Fruit fly (Drosophila melanogaster) whole organism, embryonic: ENCODE measurements around the gene Pisd.

Experiments
- Adf1 ChIP-seq: fragments of 200-800 bp; sonication (Bioruptor generic); IDR thresholded peaks from 2 replicates; pipeline ENCODE4 v1.3.6; 2022; ENCODE audit warnings: missing biosample characterization, missing genetic modification characterization
- Asciz ChIP-seq: fragments of 200-800 bp; sonication (Bioruptor generic); optimal IDR thresholded peaks from 2 replicates; lab custom pipeline; 2017; ENCODE audit warnings: missing biosample characterization, mild to moderate bottlenecking, missing genetic modification characterization, missing genetic modification reagents
- Bgb ChIP-seq: fragments of 200-800 bp; sonication (Bioruptor generic); IDR thresholded peaks from 2 replicates; pipeline ENCODE4 v1.3.6; 2022; ENCODE audit warnings: missing biosample characterization, missing genetic modification characterization; ENCODE audit not compliant: partially characterized antibody
- Blimp-1 ChIP-seq: fragments of 200-800 bp; sonication (Bioruptor generic); optimal IDR thresholded peaks from 3 replicates; lab custom pipeline; 2018; ENCODE audit warnings: missing biosample characterization, missing genetic modification characterization, mild to moderate bottlenecking, moderate library complexity, missing genetic modification reagents
- CG10274 ChIP-seq: fragments of 200-800 bp; sonication (Bioruptor generic); optimal IDR thresholded peaks from 3 replicates; lab custom pipeline; 2017; ENCODE audit warnings: missing biosample characterization, mild to moderate bottlenecking, missing genetic modification characterization
- CG11696 ChIP-seq: fragments of 200-800 bp; sonication (Bioruptor generic); IDR thresholded peaks from 2 replicates; pipeline ENCODE4 v1.3.6; 2022; ENCODE audit warnings: missing biosample characterization, missing genetic modification characterization
- CG16863 ChIP-seq: fragments of 200-800 bp; sonication (Bioruptor generic); optimal IDR thresholded peaks from 3 replicates; lab custom pipeline; 2016; ENCODE audit warnings: missing biosample characterization, missing genetic modification characterization
- CG31365 ChIP-seq: fragments of 200-800 bp; sonication (Bioruptor generic); optimal IDR thresholded peaks from 2 replicates; lab custom pipeline; 2018; ENCODE audit warnings: missing biosample characterization, mild to moderate bottlenecking, missing genetic modification characterization
- CG32772 ChIP-seq: fragments of 200-800 bp; sonication (Bioruptor generic); IDR thresholded peaks from 2 replicates; pipeline ENCODE4 v1.3.6; 2022; ENCODE audit warnings: missing biosample characterization, missing genetic modification characterization
- CG34224 ChIP-seq: fragments of 200-800 bp; sonication (Bioruptor generic); IDR thresholded peaks from 3 replicates; pipeline ENCODE4 v1.3.6; 2022; ENCODE audit warnings: missing biosample characterization, missing genetic modification characterization; ENCODE audit not compliant: partially characterized antibody
- CG5245 ChIP-seq: fragments of 200-800 bp; sonication (Bioruptor generic); optimal IDR thresholded peaks from 3 replicates; lab custom pipeline; 2016; ENCODE audit warnings: missing biosample characterization, missing genetic modification characterization
- CG6654 ChIP-seq: fragments of 200-800 bp; sonication (Bioruptor generic); optimal IDR thresholded peaks from 2 replicates; lab custom pipeline; 2017; ENCODE audit warnings: missing biosample characterization, mild to moderate bottlenecking, missing genetic modification characterization
- CG7839 ChIP-seq: fragments of 200-800 bp; sonication (Bioruptor generic); optimal IDR thresholded peaks from 3 replicates; lab custom pipeline; 2018; ENCODE audit warnings: missing biosample characterization, mild to moderate bottlenecking, missing genetic modification characterization, moderate library complexity
- CG8290 ChIP-seq, 3 experiments: fragments of 200-800 bp; sonication (Bioruptor generic); optimal IDR thresholded peaks; 2 replicates each; lab custom pipeline; 2016 to 2019; ENCODE audit warnings: missing biosample characterization in 3 of 3, missing genetic modification characterization in 3 of 3, mild to moderate bottlenecking in 2 of 3, moderate library complexity in 1 of 3
- Elba2 ChIP-seq: fragments of 200-800 bp; sonication (Bioruptor generic); optimal IDR thresholded peaks from 3 replicates; lab custom pipeline; 2016; ENCODE audit warnings: missing biosample characterization, missing genetic modification characterization
- H2.0 ChIP-seq: fragments of 200-800 bp; sonication (Bioruptor generic); IDR thresholded peaks from 2 replicates; pipeline ENCODE4 v1.3.6; 2022; ENCODE audit warnings: missing biosample characterization, missing genetic modification characterization
- HLH54F ChIP-seq: fragments of 200-800 bp; sonication (Bioruptor generic); optimal IDR thresholded peaks from 3 replicates; lab custom pipeline; 2016; ENCODE audit warnings: missing biosample characterization, missing genetic modification characterization
- Kr ChIP-seq: fragments of 200-800 bp; sonication (Bioruptor generic); optimal IDR thresholded peaks from 2 replicates; lab custom pipeline; 2017; ENCODE audit warnings: missing biosample characterization, mild to moderate bottlenecking, missing genetic modification characterization
- Max ChIP-seq: fragments of 200-800 bp; sonication (Bioruptor generic); optimal IDR thresholded peaks from 2 replicates; lab custom pipeline; 2016; ENCODE audit warnings: missing biosample characterization, mild to moderate bottlenecking, missing genetic modification characterization
- Mrtf ChIP-seq: fragments of 200-800 bp; sonication (Bioruptor generic); IDR thresholded peaks from 3 replicates; pipeline ENCODE4 v1.3.6; 2022; ENCODE audit warnings: missing biosample characterization, missing genetic modification characterization
- NC2β ChIP-seq: fragments of 200-800 bp; sonication (Bioruptor generic); optimal IDR thresholded peaks from 2 replicates; lab custom pipeline; 2016; ENCODE audit warnings: missing biosample characterization, missing genetic modification characterization
- Nf-YB ChIP-seq: fragments of 200-800 bp; sonication (Bioruptor generic); optimal IDR thresholded peaks from 3 replicates; lab custom pipeline; 2019; ENCODE audit warnings: missing biosample characterization, mild to moderate bottlenecking, missing genetic modification characterization, moderate library complexity
- Rx ChIP-seq: fragments of 200-800 bp; sonication (Bioruptor generic); IDR thresholded peaks from 2 replicates; pipeline ENCODE4 v1.3.6; 2022; ENCODE audit warnings: missing biosample characterization, missing genetic modification characterization
- Sry-δ ChIP-seq: fragments of 200-800 bp; sonication (Bioruptor generic); optimal IDR thresholded peaks from 2 replicates; lab custom pipeline; 2016; ENCODE audit warnings: missing biosample characterization, missing genetic modification characterization
- ap ChIP-seq: fragments of 200-800 bp; sonication (Bioruptor generic); IDR thresholded peaks from 2 replicates; pipeline ENCODE4 v1.3.6; 2022; ENCODE audit warnings: missing biosample characterization, missing genetic modification characterization
- crc ChIP-seq: fragments of 200-800 bp; sonication (Bioruptor generic); optimal IDR thresholded peaks from 2 replicates; lab custom pipeline; 2016; ENCODE audit warnings: missing biosample characterization, missing genetic modification characterization
- croc ChIP-seq: fragments of 200-800 bp; sonication (Bioruptor generic); conservative IDR thresholded peaks from 3 replicates; pipeline ENCODE4 v1.3.6; 2022; ENCODE audit warnings: missing biosample characterization, missing genetic modification characterization
- crol ChIP-seq: fragments of 200-800 bp; sonication (Bioruptor generic); IDR thresholded peaks from 2 replicates; pipeline ENCODE4 v1.3.6; 2022; ENCODE audit warnings: missing biosample characterization, missing genetic modification characterization
- dati ChIP-seq: fragments of 200-800 bp; sonication (Bioruptor generic); IDR thresholded peaks from 2 replicates; pipeline ENCODE4 v1.3.6; 2022; ENCODE audit warnings: missing biosample characterization, missing genetic modification characterization
- dpn ChIP-seq, 2 experiments: fragments of 200-800 bp; sonication (Bioruptor generic); optimal IDR thresholded peaks; 3 replicates each; lab custom pipeline; 2016; ENCODE audit warnings: missing biosample characterization in 2 of 2, missing genetic modification characterization in 2 of 2
- eve ChIP-seq, 2 experiments: fragments of >200 bp; optimal IDR thresholded peaks; 2 replicates each; lab custom pipeline; 2017; ENCODE audit warnings: missing biosample characterization in 2 of 2, missing genetic modification characterization in 2 of 2
- fd64A ChIP-seq: fragments of 200-800 bp; sonication (Bioruptor generic); optimal IDR thresholded peaks from 3 replicates; lab custom pipeline; 2018; ENCODE audit warnings: missing biosample characterization, mild to moderate bottlenecking, missing genetic modification characterization
- gt ChIP-seq: fragments of 200-800 bp; sonication (Bioruptor generic); IDR thresholded peaks from 2 replicates; pipeline ENCODE4 v1.3.6; 2022; ENCODE audit warnings: missing biosample characterization, missing genetic modification characterization
- insv ChIP-seq, 2 experiments: fragments of 200-800 bp; sonication (Bioruptor generic); optimal IDR thresholded peaks; 3 replicates each; lab custom pipeline; 2016 to 2018; ENCODE audit warnings: missing biosample characterization in 2 of 2, missing genetic modification characterization in 2 of 2
- jigr1 ChIP-seq: fragments of 200-800 bp; sonication (Bioruptor generic); IDR thresholded peaks from 3 replicates; pipeline ENCODE4 v1.3.6; 2022; ENCODE audit warnings: missing biosample characterization, missing genetic modification characterization
- maf-S ChIP-seq: fragments of 200-800 bp; sonication (Bioruptor generic); optimal IDR thresholded peaks from 2 replicates; lab custom pipeline; 2016; ENCODE audit warnings: missing biosample characterization, missing genetic modification characterization
- mam ChIP-seq: fragments of 200-800 bp; sonication (Bioruptor generic); optimal IDR thresholded peaks from 3 replicates; lab custom pipeline; 2016; ENCODE audit warnings: missing biosample characterization, missing genetic modification characterization
- nerfin-2 ChIP-seq: fragments of 200-800 bp; sonication (Bioruptor generic); IDR thresholded peaks from 2 replicates; pipeline ENCODE4 v1.3.6; 2022; ENCODE audit warnings: missing biosample characterization, missing genetic modification characterization; ENCODE audit not compliant: partially characterized antibody
- pho ChIP-seq: fragments of 200-800 bp; sonication (Bioruptor generic); optimal IDR thresholded peaks from 2 replicates; lab custom pipeline; 2016; ENCODE audit warnings: missing biosample characterization, missing genetic modification characterization
- pum ChIP-seq: fragments of 200-800 bp; sonication (Bioruptor generic); optimal IDR thresholded peaks from 2 replicates; lab custom pipeline; 2016; ENCODE audit warnings: missing biosample characterization, missing genetic modification characterization
- sc ChIP-seq, 3 experiments: fragments of >200 bp in 2 of 3; fragments of 200-800 bp in 1 of 3; sonication (Bioruptor generic) in 1 of 3; optimal IDR thresholded peaks; 2 replicates in 2 of 3; 3 replicates in 1 of 3; lab custom pipeline; 2017; ENCODE audit warnings: mild to moderate bottlenecking in 1 of 3, missing biosample characterization in 1 of 3, missing genetic modification characterization in 1 of 3, missing genetic modification reagents in 1 of 3
- sim ChIP-seq: fragments of 200-800 bp; sonication (Bioruptor generic); IDR thresholded peaks from 2 replicates; pipeline ENCODE4 v1.3.6; 2022; ENCODE audit warnings: missing biosample characterization, missing genetic modification characterization
- sisA ChIP-seq: fragments of 200-800 bp; sonication (Bioruptor generic); IDR thresholded peaks from 2 replicates; pipeline ENCODE4 v1.3.6; 2022; ENCODE audit warnings: missing biosample characterization, missing genetic modification characterization
- sr ChIP-seq: fragments of 200-800 bp; sonication (Bioruptor generic); IDR thresholded peaks from 3 replicates; pipeline ENCODE4 v1.3.6; 2022; ENCODE audit warnings: missing biosample characterization, missing genetic modification characterization
- stwl ChIP-seq: fragments of 200-800 bp; sonication (Bioruptor generic); optimal IDR thresholded peaks from 3 replicates; lab custom pipeline; 2018; ENCODE audit warnings: missing biosample characterization, mild to moderate bottlenecking, missing genetic modification characterization, moderate library complexity
- tin ChIP-seq: fragments of 200-800 bp; sonication (Bioruptor generic); optimal IDR thresholded peaks from 3 replicates; lab custom pipeline; 2016; ENCODE audit warnings: missing biosample characterization, missing genetic modification characterization
- vfl ChIP-seq: fragments of 200-800 bp; sonication (Bioruptor generic); optimal IDR thresholded peaks from 2 replicates; lab custom pipeline; 2016; ENCODE audit warnings: missing biosample characterization, missing genetic modification characterization
- vvl ChIP-seq: fragments of 200-800 bp; sonication (Bioruptor generic); IDR thresholded peaks from 2 replicates; pipeline ENCODE4 v1.3.6; 2022; ENCODE audit warnings: missing biosample characterization, missing genetic modification characterization
- zfh1 ChIP-seq: fragments of 200-800 bp; sonication (Bioruptor generic); IDR thresholded peaks from 3 replicates; pipeline ENCODE4 v1.3.6; 2022; ENCODE audit warnings: missing biosample characterization, missing genetic modification characterization

Gene Pisd

dm6 chr3R:24037538-24038265 lies 12.9 kb upstream of the Pisd start, which contains the start of gene spas (continued):
- no peak for TF ChIP-seq Adf1
- TF ChIP-seq sr (GFP tag; lab: Robert Waterston, UW) = no peak
- TF ChIP-seq eve (GFP tag; optimal IDR thresholded peaks at IDR 0.05; lab: Kevin White, UChicago) = no peak
- TF ChIP-seq H2.0 (GFP tag; lab: Robert Waterston, UW) = peak; percentile 57; the same call in 1 of the 2 replicates
- TF ChIP-seq dpn (GFP tag; optimal IDR thresholded peaks at IDR 0.05; lab: Kevin White, UChicago) = peak; percentile 69 to 79
- peak; percentile 52; the same call in 1 of the 3 replicates for TF ChIP-seq Mrtf (GFP tag; lab: Robert Waterston, UW)
- TF ChIP-seq crc = peak; percentile 16
- TF ChIP-seq Kr (GFP tag; lab: Kevin White, UChicago) = no peak
- TF ChIP-seq ap (GFP tag; lab: Robert Waterston, UW) = peak; percentile 69; the same call in 1 of the 2 replicates
- peak; percentile 77 for TF ChIP-seq CG16863 (GFP tag; lab: Kevin White, UChicago)
- no peak for TF ChIP-seq Blimp-1 (GFP tag; lab: Kevin White, UChicago)
- no peak for TF ChIP-seq CG31365 (tag; lab: Kevin White, UChicago)
- peak; percentile 22 for TF ChIP-seq CG5245
- no peak for TF ChIP-seq Asciz (GFP tag; lab: Kevin White, UChicago)
- peak; percentile 86 for TF ChIP-seq CG34224 (GFP tag; lab: Robert Waterston, UW)
- TF ChIP-seq pho (GFP tag; lab: Kevin White, UChicago) = peak; percentile 83
- TF ChIP-seq CG8290 (GFP tag; optimal IDR thresholded peaks at IDR 0.05; lab: Kevin White, UChicago) = peak; percentile 73
- peak in 1 of 2 experiments; percentile 83 for TF ChIP-seq CG8290 (tag; optimal IDR thresholded peaks at IDR 0.05; lab: Kevin White, UChicago)
- TF ChIP-seq insv (GFP tag; optimal IDR thresholded peaks at IDR 0.05; lab: Kevin White, UChicago) = no peak
- peak; percentile 87 for TF ChIP-seq CG32772 (GFP tag; lab: Robert Waterston, UW)
- peak; percentile 95 for TF ChIP-seq Sry-δ (GFP tag; lab: Kevin White, UChicago)
- peak; percentile 56; the same call in 2 of the 3 replicates for TF ChIP-seq croc (GFP tag; lab: Robert Waterston, UW)
- 0 out of 2 replicates have a peak, but pooled peaks have one; percentile 32 for TF ChIP-seq Rx
- TF ChIP-seq maf-S (GFP tag; lab: Kevin White, UChicago) = peak; percentile 30
- peak; percentile 81 for TF ChIP-seq vvl (GFP tag; lab: Robert Waterston, UW)
- TF ChIP-seq CG10274 (GFP tag; lab: Kevin White, UChicago) = no peak
- TF ChIP-seq Elba2 = no peak
- TF ChIP-seq CG6654 (GFP tag; lab: Kevin White, UChicago) = no peak
- peak; percentile 87 for TF ChIP-seq zfh1 (GFP tag; lab: Robert Waterston, UW)
- peak; percentile 83 for TF ChIP-seq HLH54F (GFP tag; lab: Kevin White, UChicago)
- TF ChIP-seq jigr1 (GFP tag; lab: Robert Waterston, UW) = no peak; the same call in 2 of the 3 replicates
- peak; percentile 23; the same call in 1 of the 2 replicates for TF ChIP-seq dati
- TF ChIP-seq mam (GFP tag; lab: Kevin White, UChicago) = peak; percentile 73
- peak; percentile 45 for TF ChIP-seq vfl (GFP tag; lab: Kevin White, UChicago)
- peak; percentile 66 for TF ChIP-seq sim (GFP tag; lab: Robert Waterston, UW)
- TF ChIP-seq nerfin-2 (GFP tag; lab: Robert Waterston, UW) = peak; percentile 58; the same call in 1 of the 2 replicates
- TF ChIP-seq stwl (tag; lab: Kevin White, UChicago) = peak; percentile 38
- TF ChIP-seq sc (optimal IDR thresholded peaks at IDR 0.05; lab: Kevin White, UChicago) = no peak
- TF ChIP-seq sc (GFP tag; optimal IDR thresholded peaks at IDR 0.05; lab: Kevin White, UChicago) = no peak
- TF ChIP-seq pum (GFP tag; lab: Kevin White, UChicago) = peak; percentile 80
- TF ChIP-seq CG7839 = peak; percentile 57
- no peak; the same call in 1 of the 2 replicates for TF ChIP-seq crol (GFP tag; lab: Robert Waterston, UW)
- TF ChIP-seq NC2β (GFP tag; lab: Kevin White, UChicago) = no peak
- TF ChIP-seq fd64A (GFP tag; lab: Kevin White, UChicago) = no peak
- peak; percentile 87 for TF ChIP-seq sisA (GFP tag; lab: Robert Waterston, UW)
- TF ChIP-seq CG11696 = no peak
- peak; percentile 60; the same call in 1 of the 2 replicates for TF ChIP-seq gt
- peak; percentile 31 for TF ChIP-seq Nf-YB (GFP tag; lab: Kevin White, UChicago)
- TF ChIP-seq tin (GFP tag; lab: Kevin White, UChicago) = peak; percentile 72
- peak; percentile 24 for TF ChIP-seq Max
- peak; percentile 94 for TF ChIP-seq Bgb
